Fruit fly (Drosophila melanogaster): ENCODE measurements around the gene CG5707.
A peak's percentile ranks its signal among the peaks of the same experiment; 100 is the strongest.

CG5707 gene

dm6 chr3L:2164031-2164537 is 27.9 kb downstream of the CG5707 start (continued):
- no peak for TF ChIP-seq Mio (GFP tag; optimal IDR thresholded peaks at IDR 0.05)
- no peak for TF ChIP-seq GATAd (GFP tag; optimal IDR thresholded peaks at IDR 0.05)
- peak; percentile 83 for TF ChIP-seq sage (GFP tag; optimal IDR thresholded peaks at IDR 0.05)
- TF ChIP-seq Myc (optimal IDR thresholded peaks at IDR 0.05) = no peak
- TF ChIP-seq lola (GFP tag; optimal IDR thresholded peaks at IDR 0.05) = no peak
- TF ChIP-seq CrebA (GFP tag; optimal IDR thresholded peaks at IDR 0.05; ENCODE audit: borderline replicate concordance) = peak; percentile 59
- TF ChIP-seq brk (GFP tag; optimal IDR thresholded peaks at IDR 0.05) = peak; percentile 65
- peak; percentile 11 for TF ChIP-seq Rel (GFP tag; optimal IDR thresholded peaks at IDR 0.05)
- peak; percentile 16 for TF ChIP-seq Rel (tag; optimal IDR thresholded peaks at IDR 0.05)

dm6 chr3L:2163608-2164007 is 28.4 kb downstream of the CG5707 start, which contains the start of gene CG15822:
Gene CG15822 (minus strand): TSS chr3L:2163863.
- no peak for TF ChIP-seq Hnf4 (GFP tag; optimal IDR thresholded peaks at IDR 0.05)
- TF ChIP-seq br (GFP tag; optimal IDR thresholded peaks at IDR 0.05) = no peak
- no peak for TF ChIP-seq foxo (GFP tag; optimal IDR thresholded peaks at IDR 0.05)
- no peak for TF ChIP-seq Hr83 (GFP tag; optimal IDR thresholded peaks at IDR 0.05; ENCODE audit: poor library complexity, severe bottlenecking)
- TF ChIP-seq Vsx2 (GFP tag; optimal IDR thresholded peaks at IDR 0.05; ENCODE audit: partially characterized antibody) = no peak
- TF ChIP-seq lola (GFP tag; optimal IDR thresholded peaks at IDR 0.05) = no peak
- TF ChIP-seq rgr (GFP tag; optimal IDR thresholded peaks at IDR 0.05) = no peak
- TF ChIP-seq sv (GFP tag; optimal IDR thresholded peaks at IDR 0.05) = no peak
- TF ChIP-seq fru (GFP tag; optimal IDR thresholded peaks at IDR 0.05) = no peak
- TF ChIP-seq ey (GFP tag; optimal IDR thresholded peaks at IDR 0.05) = no peak
- no peak for TF ChIP-seq Dfd (GFP tag; optimal IDR thresholded peaks at IDR 0.05)
- TF ChIP-seq sage (GFP tag; optimal IDR thresholded peaks at IDR 0.05) = no peak

- TF ChIP-seq sv (GFP tag; optimal IDR thresholded peaks at IDR 0.05) = no peak
- TF ChIP-seq lola (GFP tag; optimal IDR thresholded peaks at IDR 0.05) = no peak
- no peak for TF ChIP-seq usp (GFP tag; optimal IDR thresholded peaks at IDR 0.05)
- no peak for TF ChIP-seq Hnf4 (GFP tag; optimal IDR thresholded peaks at IDR 0.05)
Measured at dm6 chr3L:2162623-2163022, 29.4 kb downstream of the CG5707 start.

dm6 chr3L:2162019-2162418 is 30.0 kb downstream of the CG5707 start:
- TF ChIP-seq Dif (GFP tag; optimal IDR thresholded peaks at IDR 0.05; ENCODE audit: partially characterized antibody) (no peak), Dfd (GFP tag; optimal IDR thresholded peaks at IDR 0.05) (no peak), sv (GFP tag; optimal IDR thresholded peaks at IDR 0.05) (peak; percentile 13), CG32264 (GFP tag; optimal IDR thresholded peaks at IDR 0.05) (peak; percentile 65), foxo (GFP tag; optimal IDR thresholded peaks at IDR 0.05) (peak in 1 of 2 experiments; percentile 83), rgr (GFP tag; optimal IDR thresholded peaks at IDR 0.05) (peak; percentile 67), br (GFP tag; optimal IDR thresholded peaks at IDR 0.05) (peak; percentile 50), woc (GFP tag; optimal IDR thresholded peaks at IDR 0.05) (peak; percentile 58), GATAd (GFP tag; optimal IDR thresholded peaks at IDR 0.05) (no peak), jim (GFP tag; optimal IDR thresholded peaks at IDR 0.05) (no peak), dmrt93B (GFP tag; optimal IDR thresholded peaks at IDR 0.05) (peak; percentile 73), dsf (GFP tag; optimal IDR thresholded peaks at IDR 0.05; ENCODE audit: borderline replicate concordance) (no peak), HLH106 (tag; optimal IDR thresholded peaks at IDR 0.05) (peak; percentile 79), Abd-B (GFP tag; optimal IDR thresholded peaks at IDR 0.05) (no peak), pan (optimal IDR thresholded peaks at IDR 0.05) (no peak), fru (GFP tag; optimal IDR thresholded peaks at IDR 0.05) (peak; percentile 74), CG9705 (GFP tag; optimal IDR thresholded peaks at IDR 0.05) (peak; percentile 33), brk (GFP tag; optimal IDR thresholded peaks at IDR 0.05) (no peak), ey (GFP tag; optimal IDR thresholded peaks at IDR 0.05) (peak; percentile 74), OdsH (GFP tag; optimal IDR thresholded peaks at IDR 0.05) (peak; percentile 53), N (GFP tag; optimal IDR thresholded peaks at IDR 0.05) (no peak), Hr83 (GFP tag; optimal IDR thresholded peaks at IDR 0.05; ENCODE audit: poor library complexity, severe bottlenecking) (no peak), tai (GFP tag; optimal IDR thresholded peaks at IDR 0.05) (peak; percentile 67), Jra (GFP tag; optimal IDR thresholded peaks at IDR 0.05) (no peak), sage (GFP tag; optimal IDR thresholded peaks at IDR 0.05) (peak; percentile 81), psq (GFP tag; optimal IDR thresholded peaks at IDR 0.05) (peak; percentile 44), dl (GFP tag; optimal IDR thresholded peaks at IDR 0.05; ENCODE audit: insufficient read depth in 1 of 2, partially characterized antibody in 2 of 2) (no peak), lola (GFP tag; optimal IDR thresholded peaks at IDR 0.05) (no peak), Hr78 (GFP tag; optimal IDR thresholded peaks at IDR 0.05) (no peak), usp (GFP tag; optimal IDR thresholded peaks at IDR 0.05) (no peak), Vsx2 (GFP tag; optimal IDR thresholded peaks at IDR 0.05; ENCODE audit: partially characterized antibody) (no peak), Rel (GFP tag; optimal IDR thresholded peaks at IDR 0.05) (no peak), Rel (tag; optimal IDR thresholded peaks at IDR 0.05) (peak; percentile 3), CrebA (GFP tag; optimal IDR thresholded peaks at IDR 0.05; ENCODE audit: borderline replicate concordance) (no peak), Hnf4 (GFP tag; optimal IDR thresholded peaks at IDR 0.05) (peak; percentile 60), Myc (optimal IDR thresholded peaks at IDR 0.05) (no peak), Sp1 (GFP tag; optimal IDR thresholded peaks at IDR 0.05) (peak; percentile 70), Mio (GFP tag; optimal IDR thresholded peaks at IDR 0.05) (no peak), h (GFP tag; optimal IDR thresholded peaks at IDR 0.05) (peak; percentile 88)

All from whole organism, wandering third instar larva.